Fruit fly (Drosophila melanogaster) whole organism, embryonic: ENCODE results near the gene SecCl.

Source experiments
- CG10979 ChIP-seq: fragments of 200-800 bp; sonication (Bioruptor generic); optimal IDR thresholded peaks from 2 replicates; lab custom pipeline; 2018; ENCODE audit warnings: missing biosample characterization, mild to moderate bottlenecking, missing genetic modification characterization, moderate library complexity
- CG12391 ChIP-seq: fragments of 200-800 bp; sonication (Bioruptor generic); optimal IDR thresholded peaks from 3 replicates; lab custom pipeline; 2018; ENCODE audit warnings: missing biosample characterization, mild to moderate bottlenecking, missing genetic modification characterization, moderate library complexity
- CG15011 ChIP-seq: fragments of 200-800 bp; sonication (Bioruptor generic); optimal IDR thresholded peaks from 3 replicates; lab custom pipeline; 2018; ENCODE audit warnings: missing biosample characterization, mild to moderate bottlenecking, missing genetic modification characterization
- CG17359 ChIP-seq: fragments of 200-800 bp; sonication (Bioruptor generic); optimal IDR thresholded peaks from 3 replicates; lab custom pipeline; 2018; ENCODE audit warnings: missing biosample characterization, mild to moderate bottlenecking, missing genetic modification characterization, moderate library complexity
- CG2129 ChIP-seq: fragments of 200-800 bp; sonication (Bioruptor generic); IDR thresholded peaks from 2 replicates; pipeline ENCODE4 v1.3.6; 2022; ENCODE audit warnings: missing biosample characterization, missing genetic modification characterization; ENCODE audit not compliant: partially characterized antibody
- CG2202 ChIP-seq: fragments of 200-800 bp; sonication (Bioruptor generic); optimal IDR thresholded peaks from 2 replicates; lab custom pipeline; 2018; ENCODE audit warnings: missing biosample characterization, mild to moderate bottlenecking, missing genetic modification characterization
- CG34376 ChIP-seq: fragments of 200-800 bp; sonication (Bioruptor generic); optimal IDR thresholded peaks from 2 replicates; lab custom pipeline; 2018; ENCODE audit warnings: missing biosample characterization, mild to moderate bottlenecking, missing genetic modification characterization
- CG3726 ChIP-seq: fragments of 200-800 bp; sonication (Bioruptor generic); IDR thresholded peaks from 3 replicates; pipeline ENCODE4, ENCODE4 v1.3.6; 2022; ENCODE audit warnings: missing biosample characterization, missing genetic modification characterization
- CG3838 ChIP-seq: fragments of 200-800 bp; sonication (Bioruptor generic); optimal IDR thresholded peaks from 3 replicates; lab custom pipeline; 2016; ENCODE audit warnings: missing biosample characterization, missing genetic modification characterization
- CG3995 ChIP-seq: fragments of 200-800 bp; sonication (Bioruptor generic); optimal IDR thresholded peaks from 3 replicates; lab custom pipeline; 2016; ENCODE audit warnings: missing biosample characterization, missing genetic modification characterization
- CG4820 ChIP-seq: fragments of 200-800 bp; sonication (Bioruptor generic); optimal IDR thresholded peaks from 3 replicates; lab custom pipeline; 2016; ENCODE audit warnings: missing biosample characterization, missing genetic modification characterization
- CG6254 ChIP-seq: fragments of 200-800 bp; sonication (Bioruptor generic); optimal IDR thresholded peaks from 3 replicates; lab custom pipeline; 2017; ENCODE audit warnings: mild to moderate bottlenecking, missing biosample characterization, missing genetic modification reagents, missing genetic modification characterization
- CG6272 ChIP-seq: fragments of 200-800 bp; sonication (Bioruptor generic); IDR thresholded peaks from 2 replicates; pipeline ENCODE4 v1.3.6; 2022; ENCODE audit warnings: missing biosample characterization, missing genetic modification characterization
- CG6854 ChIP-seq: fragments of 200-800 bp; sonication (Bioruptor generic); optimal IDR thresholded peaks from 3 replicates; lab custom pipeline; 2017; ENCODE audit warnings: missing biosample characterization, mild to moderate bottlenecking, missing genetic modification characterization
- CG7786 ChIP-seq: fragments of 200-800 bp; sonication (Bioruptor generic); optimal IDR thresholded peaks from 2 replicates; lab custom pipeline; 2016; ENCODE audit warnings: missing biosample characterization, missing genetic modification characterization
- CG7839 ChIP-seq: fragments of 200-800 bp; sonication (Bioruptor generic); optimal IDR thresholded peaks from 3 replicates; lab custom pipeline; 2018; ENCODE audit warnings: missing biosample characterization, mild to moderate bottlenecking, missing genetic modification characterization, moderate library complexity
- CG9797 ChIP-seq: fragments of 200-800 bp; sonication (Bioruptor generic); optimal IDR thresholded peaks from 3 replicates; lab custom pipeline; 2018; ENCODE audit warnings: missing biosample characterization, mild to moderate bottlenecking, missing genetic modification characterization
- Dfd ChIP-seq, 2 experiments: fragments of >200 bp; optimal IDR thresholded peaks; 2 replicates each; lab custom pipeline; 2017; ENCODE audit warnings: missing biosample characterization in 2 of 2, missing genetic modification characterization in 2 of 2
- ERR ChIP-seq: fragments of 200-800 bp; sonication (Bioruptor generic); optimal IDR thresholded peaks from 2 replicates; lab custom pipeline; 2016; ENCODE audit warnings: missing biosample characterization, missing genetic modification characterization
- Hr39 ChIP-seq: fragments of >200 bp; optimal IDR thresholded peaks from 2 replicates; lab custom pipeline; 2017
- Jarid2 ChIP-seq: fragments of 200-800 bp; sonication (Bioruptor generic); optimal IDR thresholded peaks from 3 replicates; lab custom pipeline; 2017; ENCODE audit warnings: mild to moderate bottlenecking, missing biosample characterization, missing genetic modification reagents, missing genetic modification characterization
- Kr ChIP-seq: fragments of 200-800 bp; sonication (Bioruptor generic); optimal IDR thresholded peaks from 2 replicates; lab custom pipeline; 2017; ENCODE audit warnings: missing biosample characterization, mild to moderate bottlenecking, missing genetic modification characterization
- Med ChIP-seq: fragments of 200-800 bp; sonication (Bioruptor generic); peaks from one replicate; lab custom pipeline; 2016; ENCODE audit warnings: missing biosample characterization, missing genetic modification characterization, mild to moderate bottlenecking, inconsistent platforms, moderate library complexity
- NC2β ChIP-seq: fragments of 200-800 bp; sonication (Bioruptor generic); optimal IDR thresholded peaks from 2 replicates; lab custom pipeline; 2016; ENCODE audit warnings: missing biosample characterization, missing genetic modification characterization
- NfI ChIP-seq: fragments of 200-800 bp; sonication (Bioruptor generic); optimal IDR thresholded peaks from 3 replicates; lab custom pipeline; 2018; ENCODE audit warnings: missing biosample characterization, mild to moderate bottlenecking, missing genetic modification characterization, moderate library complexity
- Oaz ChIP-seq: fragments of 200-800 bp; sonication (Bioruptor generic); IDR thresholded peaks from 2 replicates; pipeline ENCODE4 v1.3.6; 2022; ENCODE audit warnings: missing biosample characterization, missing genetic modification characterization
- Rx ChIP-seq: fragments of 200-800 bp; sonication (Bioruptor generic); IDR thresholded peaks from 2 replicates; pipeline ENCODE4 v1.3.6; 2022; ENCODE audit warnings: missing biosample characterization, missing genetic modification characterization
- Sox102F ChIP-seq: fragments of 200-800 bp; sonication (Bioruptor generic); optimal IDR thresholded peaks from 2 replicates; lab custom pipeline; 2018; ENCODE audit warnings: missing biosample characterization, mild to moderate bottlenecking, missing genetic modification characterization, moderate library complexity
- Stat92E ChIP-seq, 3 experiments: fragments of >200 bp in 2 of 3; fragments of 200-800 bp in 1 of 3; sonication (Bioruptor generic) in 1 of 3; optimal IDR thresholded peaks; 2 replicates each; lab custom pipeline; 2017 to 2019; ENCODE audit warnings: missing biosample characterization in 3 of 3, missing genetic modification characterization in 3 of 3, mild to moderate bottlenecking in 1 of 3, moderate library complexity in 1 of 3
- abd-A ChIP-seq: fragments of 200-800 bp; sonication (Bioruptor generic); optimal IDR thresholded peaks from 3 replicates; lab custom pipeline; 2019; ENCODE audit warnings: missing biosample characterization, mild to moderate bottlenecking, missing genetic modification characterization, moderate library complexity
- ase ChIP-seq: fragments of 200-800 bp; sonication (Bioruptor generic); IDR thresholded peaks from 3 replicates; pipeline ENCODE4 v1.3.6; 2022; ENCODE audit warnings: missing biosample characterization, missing genetic modification characterization
- ci ChIP-seq: fragments of 200-800 bp; sonication (Bioruptor generic); IDR thresholded peaks from 3 replicates; pipeline ENCODE4 v1.3.6; 2022; ENCODE audit warnings: missing biosample characterization, missing genetic modification characterization
- crp ChIP-seq, 2 experiments: fragments of 200-800 bp; sonication (Bioruptor generic); optimal IDR thresholded peaks; 2 replicates in 1 of 2; 3 replicates in 1 of 2; lab custom pipeline; 2017; ENCODE audit warnings: missing biosample characterization in 2 of 2, missing genetic modification characterization in 2 of 2, mild to moderate bottlenecking in 1 of 2, moderate library complexity in 1 of 2
- fd102C ChIP-seq: fragments of 200-800 bp; sonication (Bioruptor generic); optimal IDR thresholded peaks from 2 replicates; lab custom pipeline; 2018; ENCODE audit warnings: missing biosample characterization, mild to moderate bottlenecking, missing genetic modification characterization, moderate library complexity
- fd96Cb ChIP-seq: fragments of 200-800 bp; sonication (Bioruptor generic); optimal IDR thresholded peaks from 2 replicates; lab custom pipeline; 2018; ENCODE audit warnings: missing biosample characterization, mild to moderate bottlenecking, missing genetic modification characterization, moderate library complexity
- grau ChIP-seq: fragments of 200-800 bp; optimal IDR thresholded peaks from 3 replicates; lab custom pipeline; 2019; ENCODE audit warnings: missing biosample characterization, mild to moderate bottlenecking, missing genetic modification characterization, moderate library complexity
- ken ChIP-seq: fragments of 200-800 bp; sonication (Bioruptor generic); IDR thresholded peaks from 3 replicates; pipeline ENCODE4 v1.3.6; 2022; ENCODE audit warnings: missing biosample characterization, missing genetic modification characterization
- lilli ChIP-seq: fragments of 200-800 bp; sonication (Bioruptor generic); optimal IDR thresholded peaks from 3 replicates; lab custom pipeline; 2016; ENCODE audit warnings: missing biosample characterization, missing genetic modification characterization
- mirr ChIP-seq: fragments of 200-800 bp; sonication (Bioruptor generic); optimal IDR thresholded peaks from 3 replicates; lab custom pipeline; 2018; ENCODE audit warnings: missing biosample characterization, mild to moderate bottlenecking, missing genetic modification characterization
- nmo ChIP-seq: fragments of 200-800 bp; sonication (Bioruptor generic); optimal IDR thresholded peaks from 2 replicates; lab custom pipeline; 2018; ENCODE audit warnings: missing biosample characterization, mild to moderate bottlenecking, missing genetic modification characterization, moderate library complexity
- pb ChIP-seq: fragments of 200-800 bp; sonication (Bioruptor generic); optimal IDR thresholded peaks from 3 replicates; lab custom pipeline; 2016; ENCODE audit warnings: missing biosample characterization, missing genetic modification characterization
- pita ChIP-seq: fragments of 200-800 bp; sonication (Bioruptor generic); optimal IDR thresholded peaks from 2 replicates; lab custom pipeline; 2017; ENCODE audit warnings: missing biosample characterization, mild to moderate bottlenecking, missing genetic modification characterization
- pnt ChIP-seq: fragments of 200-800 bp; sonication (Bioruptor generic); optimal IDR thresholded peaks from 3 replicates; lab custom pipeline; 2016; ENCODE audit warnings: missing biosample characterization, missing genetic modification characterization
- prd ChIP-seq, 3 experiments: fragments of >200 bp in 2 of 3; fragments of 200-800 bp in 1 of 3; sonication (Bioruptor generic) in 1 of 3; optimal IDR thresholded peaks in 2 of 3; IDR thresholded peaks in 1 of 3; 2 replicates in 2 of 3; 3 replicates in 1 of 3; pipeline versions ENCODE4 v1.3.6 to Lab custom; 2017 to 2022; ENCODE audit warnings: missing biosample characterization in 1 of 3, missing genetic modification characterization in 1 of 3
- pzg ChIP-seq: fragments of 200-800 bp; sonication (Bioruptor generic); optimal IDR thresholded peaks from 3 replicates; lab custom pipeline; 2018; ENCODE audit warnings: missing biosample characterization, mild to moderate bottlenecking, missing genetic modification characterization, moderate library complexity
- row ChIP-seq: fragments of 200-800 bp; sonication (Bioruptor generic); IDR thresholded peaks from 3 replicates; pipeline ENCODE4 v1.3.6; 2022; ENCODE audit warnings: missing biosample characterization, missing genetic modification characterization
- salm ChIP-seq: fragments of 200-800 bp; sonication (Bioruptor generic); optimal IDR thresholded peaks from 2 replicates; lab custom pipeline; 2018; ENCODE audit warnings: missing biosample characterization, mild to moderate bottlenecking, missing genetic modification characterization
- sob ChIP-seq: fragments of 200-800 bp; sonication (Bioruptor generic); IDR thresholded peaks from 2 replicates; pipeline ENCODE4 v1.3.6; 2022; ENCODE audit warnings: missing biosample characterization, missing genetic modification characterization
- vvl ChIP-seq: fragments of 200-800 bp; sonication (Bioruptor generic); IDR thresholded peaks from 2 replicates; pipeline ENCODE4 v1.3.6; 2022; ENCODE audit warnings: missing biosample characterization, missing genetic modification characterization

SecCl gene

DNA sequence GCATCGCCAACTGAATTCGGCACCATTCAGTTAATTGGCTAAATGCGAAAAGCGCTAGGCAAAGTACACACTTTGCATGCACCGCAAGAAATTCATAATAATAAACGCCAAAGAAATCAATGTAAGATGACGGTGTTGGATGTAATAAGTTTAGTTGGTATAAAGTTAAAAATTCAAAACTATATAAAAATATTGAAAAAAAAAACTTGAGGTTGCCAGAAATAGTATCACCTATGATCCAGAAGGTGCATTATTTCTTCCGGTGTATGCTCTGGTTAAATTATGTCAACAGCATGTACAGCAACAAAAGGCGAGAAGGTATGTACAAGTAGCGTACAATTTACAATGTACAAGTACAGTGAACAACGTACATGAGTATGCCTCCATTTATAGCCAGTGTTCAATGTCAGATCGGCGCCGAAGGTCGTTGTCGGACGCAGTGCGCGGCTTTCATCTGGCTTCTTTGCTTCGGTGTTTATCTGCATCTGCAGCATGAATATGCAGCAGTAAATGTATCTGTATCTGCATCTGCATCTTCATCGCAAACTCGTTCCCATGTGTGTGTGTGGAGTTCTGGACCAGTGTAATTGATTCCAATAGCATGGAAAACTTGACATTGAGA lies 27.1 kb downstream of the SecCl start (continued):
- no peak for TF ChIP-seq CG6254 (GFP tag; lab: Kevin White, UChicago)
- TF ChIP-seq sob (GFP tag; lab: Robert Waterston, UW), result no peak
- peak; percentile 35 for TF ChIP-seq CG10979 (tag; lab: Kevin White, UChicago)
- TF ChIP-seq CG12391 (tag; lab: Kevin White, UChicago), result peak; percentile 30
- no peak for TF ChIP-seq mirr (GFP tag; lab: Kevin White, UChicago)
- TF ChIP-seq crp (GFP tag; optimal IDR thresholded peaks at IDR 0.05; lab: Kevin White, UChicago), result no peak
- TF ChIP-seq prd (optimal IDR thresholded peaks at IDR 0.05; lab: Kevin White, UChicago), result no peak
- peak; percentile 32; the same call in 1 of the 3 replicates for TF ChIP-seq prd (GFP tag; IDR thresholded peaks at IDR 0.05; lab: Robert Waterston, UW)
- peak; percentile 55; the same call in 1 of the 3 replicates for TF ChIP-seq ci (GFP tag; lab: Robert Waterston, UW)
- TF ChIP-seq fd102C (GFP tag; lab: Kevin White, UChicago), result no peak
- no peak for TF ChIP-seq pb
- TF ChIP-seq pzg (GFP tag; lab: Kevin White, UChicago), result no peak
- TF ChIP-seq Stat92E (GFP tag; optimal IDR thresholded peaks at IDR 0.05; lab: Kevin White, UChicago), result no peak
- TF ChIP-seq CG6854, result no peak
- TF ChIP-seq Dfd (GFP tag; optimal IDR thresholded peaks at IDR 0.05; lab: Kevin White, UChicago), result no peak
- no peak for TF ChIP-seq ase (GFP tag; lab: Robert Waterston, UW)
- no peak for TF ChIP-seq Oaz (GFP tag; lab: Robert Waterston, UW)
- TF ChIP-seq CG3995 (GFP tag; lab: Kevin White, UChicago), result no peak
- TF ChIP-seq row (GFP tag; lab: Robert Waterston, UW), result peak; percentile 40; the same call in 2 of the 3 replicates
- no peak for TF ChIP-seq CG3838
- TF ChIP-seq NC2β, result no peak
- TF ChIP-seq Hr39, result no peak
- no peak for TF ChIP-seq CG34376 (GFP tag; lab: Kevin White, UChicago)
- TF ChIP-seq Med (GFP tag; lab: Kevin White, UChicago), result peak; percentile 60
- no peak for TF ChIP-seq CG9797
- no peak for TF ChIP-seq CG2129 (GFP tag; lab: Robert Waterston, UW)
- peak; percentile 10 for TF ChIP-seq NfI
- peak; percentile 10; the same call in 1 of the 2 replicates for TF ChIP-seq vvl (GFP tag; lab: Robert Waterston, UW)
- peak; percentile 28 for TF ChIP-seq CG17359 (tag; lab: Kevin White, UChicago)
- TF ChIP-seq abd-A (tag; lab: Kevin White, UChicago), result no peak
- TF ChIP-seq ken (GFP tag; lab: Robert Waterston, UW), result 0 out of 3 replicates have a peak, but pooled peaks have one; percentile 10
- no peak for TF ChIP-seq CG6272
- peak; percentile 51 for TF ChIP-seq CG7839
- TF ChIP-seq pita (GFP tag; lab: Kevin White, UChicago), result no peak
- peak; percentile 31 for TF ChIP-seq CG4820 (GFP tag; lab: Kevin White, UChicago)
- TF ChIP-seq CG2202, result no peak
- no peak for TF ChIP-seq CG15011 (GFP tag; lab: Kevin White, UChicago)
- no peak for TF ChIP-seq ERR (GFP tag; lab: Kevin White, UChicago)
- TF ChIP-seq pnt, result no peak
- no peak for TF ChIP-seq Jarid2
- TF ChIP-seq lilli (GFP tag; lab: Kevin White, UChicago), result peak; percentile 4
- TF ChIP-seq CG7786 (GFP tag; lab: Kevin White, UChicago), result no peak
- no peak for TF ChIP-seq CG3726 (GFP tag; lab: Robert Waterston, UW)
- TF ChIP-seq fd96Cb (tag; lab: Kevin White, UChicago), result peak; percentile 27
- peak; percentile 47 for TF ChIP-seq Sox102F (GFP tag; lab: Kevin White, UChicago)
- TF ChIP-seq grau (tag; lab: Kevin White, UChicago), result peak; percentile 17
- TF ChIP-seq salm (tag; lab: Kevin White, UChicago), result no peak
- no peak for TF ChIP-seq Kr (GFP tag; lab: Kevin White, UChicago)
- TF ChIP-seq Rx (GFP tag; lab: Robert Waterston, UW), result no peak
- peak; percentile 28 for TF ChIP-seq nmo (GFP tag; lab: Kevin White, UChicago)
